Fruit fly (Drosophila melanogaster) whole organism, larva: Measurements from ENCODE around the gene CG15140.

Source experiments
- noc ChIP-seq: fragments of 200-800 bp; sonication (Bioruptor generic); optimal IDR thresholded peaks from 3 replicates; lab custom pipeline; 2019; ENCODE audit warnings: missing biosample characterization, mild to moderate bottlenecking, missing genetic modification characterization, moderate library complexity

CG15140 gene

DNA sequence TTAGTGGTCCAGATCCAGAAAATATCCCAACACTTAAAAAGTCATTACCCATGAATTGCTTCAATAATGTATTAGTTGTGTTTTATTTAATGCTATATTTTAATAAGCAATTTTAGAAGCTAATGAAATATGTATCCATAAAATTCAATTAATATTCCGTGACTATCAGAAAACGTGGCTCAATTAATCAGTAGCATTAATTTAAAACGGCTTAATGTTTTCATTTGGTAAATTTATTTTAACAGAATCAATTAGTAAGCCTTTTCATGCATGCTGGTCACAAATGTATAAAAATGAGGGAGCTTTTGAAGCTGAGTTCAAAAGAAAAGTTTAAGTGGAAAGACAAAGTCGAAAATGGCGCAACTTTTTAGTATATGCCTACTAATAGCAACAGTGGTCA lies at the start of gene CG15140:
CG15140 (plus strand) TSS at position 301 of the 400 bp plus-strand sequence.
- no peak for TF ChIP-seq noc (tag; lab: Kevin White, UChicago)

DNA sequence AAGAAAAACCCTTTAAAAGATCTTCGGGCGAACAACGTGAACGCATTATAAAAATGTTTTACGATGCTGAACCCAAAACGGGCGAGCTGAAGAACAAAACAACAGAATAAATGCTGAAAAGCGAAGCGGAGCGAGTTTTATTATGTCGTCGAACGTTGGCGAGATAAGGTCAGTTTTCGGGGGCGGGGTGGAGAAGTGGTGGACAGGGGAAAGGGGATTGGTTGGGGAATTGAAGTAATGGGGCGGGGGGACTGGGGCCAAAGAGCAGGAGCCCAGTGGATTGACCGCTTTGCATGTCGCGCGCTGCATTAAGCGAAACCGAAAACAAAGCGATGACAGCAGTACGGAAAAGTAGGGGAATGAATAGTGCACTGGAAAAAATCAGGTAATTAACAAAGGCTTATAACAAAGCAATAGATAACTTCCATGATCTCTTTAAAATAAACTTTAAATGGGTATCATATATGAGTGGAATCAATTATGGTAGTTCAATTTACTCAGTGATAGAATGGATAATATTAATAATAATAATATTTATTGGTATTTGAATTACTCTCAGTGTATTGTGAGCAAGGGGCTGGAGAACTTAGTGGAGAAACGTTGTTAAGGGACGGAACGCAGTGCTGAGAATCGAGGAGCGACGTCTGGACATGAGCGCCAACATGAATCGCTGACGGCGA lies 42.8 kb upstream of the CG15140 start:
- no peak for TF ChIP-seq noc (tag; lab: Kevin White, UChicago)

DNA sequence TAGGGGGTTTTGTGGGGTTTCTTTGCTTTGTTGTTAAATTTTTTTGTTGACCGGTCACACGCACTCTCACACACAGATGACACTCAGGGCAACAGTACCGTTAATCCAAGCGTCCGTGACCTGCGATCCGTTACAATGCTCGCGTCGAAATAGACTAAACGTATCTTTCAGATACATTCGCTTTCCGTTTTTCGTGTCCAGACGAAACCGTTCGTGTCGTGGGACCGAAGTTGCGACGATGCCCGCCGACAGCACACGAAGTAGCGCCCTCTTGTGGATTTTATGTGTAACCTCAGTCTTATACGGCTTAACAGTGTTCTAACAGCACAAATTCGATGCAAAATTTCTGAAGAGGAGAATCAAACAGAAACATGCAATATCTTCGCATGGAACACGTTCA lies 25.5 kb upstream of the CG15140 start, which contains the start of gene beat-IIIc:
beat-IIIc (minus strand) TSS at position 158 of the 400 bp plus-strand sequence.
- TF ChIP-seq noc (tag; lab: Kevin White, UChicago), result no peak

DNA sequence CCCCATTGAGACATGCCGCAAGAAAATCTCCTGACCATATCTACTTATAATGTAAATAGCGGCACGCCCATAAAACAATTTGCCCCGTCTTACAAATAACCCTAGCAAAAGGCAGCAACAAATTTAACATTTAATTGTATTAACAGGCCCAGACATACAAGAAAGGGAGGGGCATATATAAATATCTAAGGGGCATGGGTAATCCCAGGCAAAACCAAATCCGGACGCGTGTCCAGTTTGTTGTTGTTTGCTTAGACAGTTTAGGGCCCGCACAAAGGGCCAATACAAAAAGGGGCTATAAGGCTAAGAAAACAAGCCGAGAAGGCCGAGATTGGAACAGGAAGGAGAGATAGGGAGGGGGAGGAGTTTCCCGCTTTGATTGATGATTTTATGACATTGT lies 23.8 kb upstream of the CG15140 start:
- no peak for TF ChIP-seq noc (tag; lab: Kevin White, UChicago)

DNA sequence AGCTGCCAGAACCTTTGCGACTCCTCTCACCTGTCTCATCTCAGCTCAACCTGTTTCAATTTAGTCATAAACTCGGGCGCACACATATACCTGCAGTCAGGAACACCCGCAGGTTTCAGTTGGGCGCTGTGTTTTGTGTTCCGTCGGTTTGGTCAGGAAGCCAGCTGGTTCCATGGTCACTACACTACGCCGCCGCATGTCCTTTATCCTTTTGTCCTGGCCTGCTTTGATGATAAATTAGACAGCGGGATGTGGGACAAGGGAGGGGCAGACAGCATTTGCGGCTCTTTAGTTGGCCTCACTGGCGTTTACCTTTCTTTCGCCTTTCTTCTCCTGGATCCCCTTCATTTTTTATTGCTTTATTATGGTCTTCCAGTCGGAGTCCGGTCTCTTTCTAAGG lies 22.7 kb upstream of the CG15140 start:
- TF ChIP-seq noc (tag; lab: Kevin White, UChicago), result no peak

DNA sequence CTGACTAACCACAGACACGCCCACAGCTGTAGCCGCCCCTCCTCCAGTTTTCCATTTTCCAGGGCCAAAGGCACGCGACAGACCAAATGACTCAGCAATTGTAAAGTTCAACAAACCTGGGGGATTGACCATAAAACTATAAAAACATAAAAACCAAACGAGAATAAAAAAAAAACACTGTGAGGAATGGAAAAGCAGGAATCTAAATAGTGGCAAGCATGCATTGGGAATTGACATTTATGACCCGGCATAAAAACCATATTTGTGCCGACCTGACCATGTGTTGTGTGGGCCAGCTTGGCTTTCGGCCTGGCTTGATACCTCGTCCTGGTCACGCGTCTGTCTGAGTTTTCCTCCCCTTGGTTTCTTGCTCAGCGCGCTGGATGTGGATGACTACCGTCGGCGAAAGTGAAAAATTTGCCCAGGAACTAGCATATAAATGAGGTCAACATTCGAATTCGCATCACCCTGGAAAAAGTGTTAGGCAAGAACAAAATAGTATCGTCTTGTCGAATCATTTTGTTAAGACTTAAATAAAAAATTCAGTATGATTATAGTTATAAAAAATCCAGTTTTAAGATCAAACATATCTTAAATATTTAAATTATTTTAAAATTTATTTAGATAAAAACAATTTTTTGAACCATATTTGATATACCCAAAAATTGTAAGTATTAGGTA lies 19.2 kb upstream of the CG15140 start:
- no peak for TF ChIP-seq noc (tag; lab: Kevin White, UChicago)

DNA sequence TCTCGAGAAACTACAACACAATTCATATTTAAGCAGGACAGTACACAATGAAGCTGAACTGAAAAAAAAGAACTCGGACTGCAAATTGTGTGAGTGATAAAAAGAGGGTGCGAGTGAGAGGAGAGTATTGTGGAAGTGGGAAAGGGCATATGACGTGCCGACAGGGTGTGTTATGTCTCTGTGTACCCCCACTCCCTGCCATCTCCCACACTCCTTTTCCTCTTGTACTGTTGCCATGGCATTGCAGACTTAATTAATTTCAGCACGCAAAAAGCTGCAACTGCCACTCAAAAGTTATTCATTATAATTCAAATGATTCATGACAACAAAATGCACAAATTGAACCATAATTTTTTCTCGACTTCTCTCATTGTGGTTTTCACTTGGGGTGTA lies 18.7 kb upstream of the CG15140 start:
- no peak for TF ChIP-seq noc (tag; lab: Kevin White, UChicago)

DNA sequence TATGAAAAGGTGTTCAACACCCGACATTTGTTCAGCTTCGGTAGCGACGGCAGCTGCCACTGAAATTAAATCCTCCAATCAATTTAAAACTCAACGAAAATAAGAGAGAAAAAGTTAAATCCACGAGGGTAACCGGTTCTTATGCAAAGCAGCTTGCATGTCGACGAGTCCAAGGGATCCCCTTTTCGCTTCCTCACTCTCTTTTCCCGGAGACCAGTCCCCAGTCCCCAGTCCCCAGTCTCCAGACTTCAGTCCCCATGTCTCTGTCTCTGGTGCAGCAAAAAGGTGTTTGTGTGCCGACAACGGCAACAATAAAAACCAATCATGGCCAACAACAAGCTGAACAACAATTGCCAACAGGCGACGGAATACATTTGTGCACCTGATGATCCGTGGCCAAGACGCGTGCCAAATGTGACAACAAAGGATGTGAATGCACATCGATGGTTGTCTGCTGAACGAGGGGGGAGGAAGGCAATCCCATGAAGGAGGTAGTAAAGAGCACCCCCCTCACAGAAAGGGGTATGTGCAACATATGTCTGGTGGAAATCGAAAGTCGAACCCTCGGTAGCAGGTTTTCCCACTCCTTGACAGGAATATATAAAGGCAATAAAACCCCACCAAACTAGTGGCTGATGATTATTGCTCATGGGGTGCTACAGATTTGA lies 17.8 kb upstream of the CG15140 start:
- TF ChIP-seq noc (tag; lab: Kevin White, UChicago), result no peak

DNA sequence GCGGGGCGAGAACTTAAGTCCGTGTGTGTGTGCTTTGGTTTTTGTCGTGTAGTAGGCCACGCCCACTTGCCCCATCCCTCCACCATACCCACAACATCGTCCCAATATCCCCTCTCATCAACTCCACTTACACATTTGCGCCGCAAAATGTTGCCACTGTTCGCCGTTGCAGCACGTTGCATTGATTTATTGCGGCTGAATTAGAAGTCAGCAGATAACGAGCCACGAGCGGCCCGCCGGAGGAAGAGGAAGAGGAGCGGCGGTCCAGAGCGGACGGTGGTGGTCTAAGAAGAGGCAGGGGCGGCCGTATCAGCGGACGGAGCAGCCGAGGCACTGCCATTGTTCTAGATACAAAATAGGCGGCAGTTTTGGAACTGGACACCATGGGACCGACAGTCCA lies 16.3 kb upstream of the CG15140 start:
- no peak for TF ChIP-seq noc (tag; lab: Kevin White, UChicago)

DNA sequence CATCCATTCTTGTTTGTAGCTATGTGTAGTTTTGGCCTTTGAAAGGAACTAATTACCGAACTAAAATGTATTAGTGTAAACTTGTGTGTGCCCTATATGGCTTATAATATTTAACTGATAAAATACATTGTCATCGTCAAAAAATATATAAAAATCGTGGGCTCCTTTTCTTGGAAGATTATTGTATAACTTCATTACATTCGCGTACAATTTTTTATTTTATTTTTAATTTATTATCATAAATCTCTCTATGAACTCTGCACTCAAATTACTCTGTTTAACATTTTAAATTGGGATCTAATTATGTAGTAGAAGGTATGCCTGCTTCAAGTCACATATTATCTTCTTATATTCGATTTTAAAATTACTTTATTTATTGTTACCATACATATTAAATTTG lies 6.1 kb downstream of the CG15140 start, which contains the start of gene CG6380:
CG6380 (minus strand) TSS at position 101 of the 400 bp plus-strand sequence.
- no peak for TF ChIP-seq noc (tag; lab: Kevin White, UChicago)

DNA sequence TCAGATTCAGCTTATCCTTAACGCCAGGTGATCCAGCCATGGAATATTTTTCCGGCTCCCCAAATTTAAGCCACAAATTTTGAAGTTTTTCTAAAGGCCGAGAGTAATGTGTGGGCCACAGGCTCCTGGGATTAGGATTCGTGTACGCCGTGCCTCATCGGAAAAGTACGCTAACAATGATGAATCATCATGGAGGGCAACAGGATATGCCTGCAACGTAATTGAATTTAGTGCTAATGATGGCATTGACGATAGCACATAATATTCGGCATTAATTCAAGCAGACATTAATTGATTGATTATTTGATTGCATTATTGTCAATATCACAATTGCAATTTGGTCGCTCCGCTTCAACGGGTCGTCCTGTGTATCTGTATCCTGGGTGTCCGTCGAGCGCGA lies 25.7 kb downstream of the CG15140 start, which contains the start of gene CG34170:
CG34170 (minus strand) TSS at position 101 of the 400 bp plus-strand sequence.
- no peak for TF ChIP-seq noc (tag; lab: Kevin White, UChicago)

DNA sequence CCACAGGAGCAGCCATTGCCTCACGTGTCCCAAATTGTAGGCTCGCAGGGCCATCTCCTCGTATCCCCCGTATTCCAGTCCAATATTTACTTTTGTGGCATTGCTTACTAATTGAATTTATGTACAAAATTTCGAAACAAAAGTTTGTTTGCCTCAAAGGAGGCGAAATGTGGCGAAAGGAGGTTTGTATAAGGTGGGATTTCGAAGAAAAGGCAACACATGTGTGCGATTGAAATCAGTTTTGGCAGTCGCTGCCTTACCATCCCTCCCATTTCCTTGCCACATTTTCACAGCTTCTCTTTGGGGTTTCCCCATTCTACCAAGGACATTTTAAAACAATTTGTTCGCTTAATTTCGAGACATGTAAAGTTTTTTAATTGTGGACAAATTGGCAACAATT lies 34.6 kb downstream of the CG15140 start, which contains the start of gene CG45691:
CG45691 (minus strand) TSS at position 101 of the 400 bp plus-strand sequence.
- TF ChIP-seq noc (tag; lab: Kevin White, UChicago), result no peak
